Fruit fly (Drosophila melanogaster) whole organism, prepupa: ENCODE measurements around the gene cni.
A peak's percentile ranks its signal among the peaks of the same experiment; 100 is the strongest.

Experiments used
- Blimp-1 ChIP-seq: fragments of 200-800 bp; sonication (Bioruptor generic); optimal IDR thresholded peaks from 3 replicates; lab custom pipeline; 2017; ENCODE audit warnings: missing biosample characterization, missing genetic modification characterization, mild to moderate bottlenecking, moderate library complexity, missing genetic modification reagents
- CG10631 ChIP-seq: fragments of 200-800 bp; sonication (Bioruptor generic); optimal IDR thresholded peaks from 2 replicates; lab custom pipeline; 2016; ENCODE audit warnings: missing biosample characterization, missing genetic modification characterization
- CG10669 ChIP-seq: fragments of 200-800 bp; sonication (Bioruptor generic); optimal IDR thresholded peaks from 3 replicates; lab custom pipeline; 2018; ENCODE audit warnings: missing biosample characterization, mild to moderate bottlenecking, missing genetic modification characterization, moderate library complexity
- CG11294 ChIP-seq: fragments of 200-800 bp; sonication (Bioruptor generic); IDR thresholded peaks from 2 replicates; pipeline ENCODE4 v1.3.6; 2022; ENCODE audit warnings: missing biosample characterization, missing genetic modification characterization
- CG11762 ChIP-seq: fragments of 200-800 bp; sonication (Bioruptor generic); optimal IDR thresholded peaks from 3 replicates; lab custom pipeline; 2016; ENCODE audit warnings: missing biosample characterization, missing genetic modification characterization; ENCODE audit not compliant: insufficient read depth
- CG15336 ChIP-seq: fragments of 200-800 bp; sonication (Bioruptor generic); IDR thresholded peaks from 2 replicates; pipeline ENCODE4 v1.3.6; 2022; ENCODE audit warnings: missing biosample characterization, missing genetic modification characterization
- CG1621 ChIP-seq: fragments of 200-800 bp; sonication (Bioruptor generic); optimal IDR thresholded peaks from 3 replicates; lab custom pipeline; 2018; ENCODE audit warnings: missing biosample characterization, mild to moderate bottlenecking, missing genetic modification characterization
- CG16779 ChIP-seq: fragments of 200-800 bp; sonication (Bioruptor generic); optimal IDR thresholded peaks from 3 replicates; lab custom pipeline; 2017; ENCODE audit warnings: missing biosample characterization, mild to moderate bottlenecking, missing genetic modification characterization
- CG3032 ChIP-seq: fragments of 200-800 bp; optimal IDR thresholded peaks from 2 replicates; lab custom pipeline; 2019; ENCODE audit warnings: missing biosample characterization, mild to moderate bottlenecking, missing genetic modification characterization, moderate library complexity
- CG32006 ChIP-seq: fragments of 200-800 bp; sonication (Bioruptor generic); optimal IDR thresholded peaks from 3 replicates; lab custom pipeline; 2017; ENCODE audit warnings: missing biosample characterization, mild to moderate bottlenecking, missing genetic modification characterization
- CG34406 ChIP-seq: fragments of 200-800 bp; sonication (Bioruptor generic); optimal IDR thresholded peaks from 3 replicates; lab custom pipeline; 2016; ENCODE audit warnings: missing biosample characterization, missing genetic modification characterization
- CG3919 ChIP-seq: fragments of 200-800 bp; sonication (Bioruptor generic); optimal IDR thresholded peaks from 3 replicates; lab custom pipeline; 2016; ENCODE audit warnings: missing biosample characterization, missing genetic modification characterization
- CG4318 ChIP-seq: fragments of 200-800 bp; sonication (Bioruptor generic); optimal IDR thresholded peaks from 3 replicates; lab custom pipeline; 2017; ENCODE audit warnings: missing biosample characterization, mild to moderate bottlenecking, missing genetic modification characterization
- CG6163 ChIP-seq: fragments of 200-800 bp; sonication (Bioruptor generic); IDR thresholded peaks from 3 replicates; pipeline ENCODE4 v1.3.6; 2022; ENCODE audit warnings: missing biosample characterization, missing genetic modification characterization
- CG6276 ChIP-seq: fragments of 200-800 bp; sonication (Bioruptor generic); optimal IDR thresholded peaks from 2 replicates; lab custom pipeline; 2017; ENCODE audit warnings: missing biosample characterization, mild to moderate bottlenecking, missing genetic modification characterization
- CG6792 ChIP-seq: fragments of 200-800 bp; sonication (Bioruptor generic); optimal IDR thresholded peaks from 3 replicates; lab custom pipeline; 2016; ENCODE audit warnings: missing biosample characterization, missing genetic modification characterization
- CG6808 ChIP-seq: fragments of 200-800 bp; sonication (Bioruptor generic); optimal IDR thresholded peaks from 3 replicates; lab custom pipeline; 2017; ENCODE audit warnings: missing biosample characterization, missing genetic modification characterization, mild to moderate bottlenecking, moderate library complexity, missing genetic modification reagents
- CG6854 ChIP-seq: fragments of 200-800 bp; sonication (Bioruptor generic); optimal IDR thresholded peaks from 2 replicates; lab custom pipeline; 2017; ENCODE audit warnings: missing biosample characterization, mild to moderate bottlenecking, missing genetic modification characterization
- CG7368 ChIP-seq: fragments of 200-800 bp; sonication (Bioruptor generic); optimal IDR thresholded peaks from 3 replicates; lab custom pipeline; 2016; ENCODE audit warnings: missing biosample characterization, missing genetic modification characterization
- CG8119 ChIP-seq: fragments of 200-800 bp; sonication (Bioruptor generic); IDR thresholded peaks from 3 replicates; pipeline ENCODE4 v1.3.6; 2022; ENCODE audit warnings: missing biosample characterization, missing genetic modification characterization
- CG8632 ChIP-seq: fragments of 200-800 bp; sonication (Bioruptor generic); optimal IDR thresholded peaks from 3 replicates; lab custom pipeline; 2016; ENCODE audit warnings: missing biosample characterization, missing genetic modification characterization
- CG9139 ChIP-seq: fragments of 200-800 bp; sonication (Bioruptor generic); optimal IDR thresholded peaks from 3 replicates; lab custom pipeline; 2017; ENCODE audit warnings: missing biosample characterization, mild to moderate bottlenecking, missing genetic modification characterization
- Eip78C ChIP-seq: fragments of 200-800 bp; sonication (Bioruptor generic); peaks from one replicate; lab custom pipeline; 2016; ENCODE audit warnings: missing biosample characterization, missing genetic modification characterization
- Eip93F ChIP-seq: fragments of 200-800 bp; sonication (Bioruptor generic); optimal IDR thresholded peaks from 2 replicates; lab custom pipeline; 2016; ENCODE audit warnings: missing biosample characterization, mild to moderate bottlenecking, missing genetic modification characterization
- Hr38 ChIP-seq: sonication (Bioruptor generic); optimal IDR thresholded peaks from 2 replicates; lab custom pipeline; 2016; ENCODE audit warnings: missing biosample characterization, missing genetic modification characterization
- Hr39 ChIP-seq: fragments of 200-800 bp; sonication (Bioruptor generic); optimal IDR thresholded peaks from 2 replicates; lab custom pipeline; 2016; ENCODE audit warnings: missing biosample characterization, missing genetic modification characterization
- Lpt ChIP-seq: fragments of 200-800 bp; sonication (Bioruptor generic); optimal IDR thresholded peaks from 3 replicates; lab custom pipeline; 2016; ENCODE audit warnings: missing biosample characterization, missing genetic modification characterization
- Met ChIP-seq: fragments of 200-800 bp; sonication (Bioruptor generic); optimal IDR thresholded peaks from 3 replicates; lab custom pipeline; 2016; ENCODE audit warnings: missing biosample characterization, missing genetic modification characterization
- OdsH ChIP-seq: fragments of 200-800 bp; sonication (Bioruptor generic); optimal IDR thresholded peaks from 3 replicates; lab custom pipeline; 2016; ENCODE audit warnings: missing biosample characterization, missing genetic modification characterization
- Smox ChIP-seq: fragments of 200-800 bp; sonication (Bioruptor generic); optimal IDR thresholded peaks from 3 replicates; lab custom pipeline; 2016; ENCODE audit warnings: missing biosample characterization, missing genetic modification characterization
- Sox14 ChIP-seq: fragments of 200-800 bp; sonication (Bioruptor generic); optimal IDR thresholded peaks from 3 replicates; lab custom pipeline; 2016; ENCODE audit warnings: missing biosample characterization, missing genetic modification characterization
- achi ChIP-seq: fragments of 200-800 bp; sonication (Bioruptor generic); optimal IDR thresholded peaks from 3 replicates; lab custom pipeline; 2016; ENCODE audit warnings: missing biosample characterization, missing genetic modification characterization
- acj6 ChIP-seq: fragments of 200-800 bp; sonication (Bioruptor generic); optimal IDR thresholded peaks from 3 replicates; lab custom pipeline; 2016; ENCODE audit warnings: missing biosample characterization, missing genetic modification characterization
- cyc ChIP-seq: fragments of 200-800 bp; sonication (Bioruptor generic); optimal IDR thresholded peaks from 3 replicates; lab custom pipeline; 2016; ENCODE audit warnings: missing biosample characterization, missing genetic modification characterization
- dac ChIP-seq: fragments of 200-800 bp; sonication (Bioruptor generic); optimal IDR thresholded peaks from 2 replicates; lab custom pipeline; 2017; ENCODE audit warnings: missing biosample characterization, mild to moderate bottlenecking, missing genetic modification characterization
- eg ChIP-seq: fragments of 200-800 bp; sonication (Bioruptor generic); IDR thresholded peaks from 3 replicates; pipeline ENCODE4 v1.3.6; 2022; ENCODE audit warnings: missing biosample characterization, missing genetic modification characterization
- esn ChIP-seq: fragments of 200-800 bp; sonication (Bioruptor generic); optimal IDR thresholded peaks from 2 replicates; lab custom pipeline; 2016; ENCODE audit warnings: missing biosample characterization, mild to moderate bottlenecking, missing genetic modification characterization, moderate library complexity
- fd59A ChIP-seq: fragments of 200-800 bp; sonication (Bioruptor generic); optimal IDR thresholded peaks from 2 replicates; lab custom pipeline; 2017; ENCODE audit warnings: missing biosample characterization, mild to moderate bottlenecking, missing genetic modification characterization, missing genetic modification reagents
- fkh ChIP-seq: fragments of 200-800 bp; sonication (Bioruptor generic); optimal IDR thresholded peaks from 3 replicates; lab custom pipeline; 2017; ENCODE audit warnings: missing biosample characterization, mild to moderate bottlenecking, missing genetic modification characterization, moderate library complexity
- lz ChIP-seq: fragments of 200-800 bp; sonication (Bioruptor generic); optimal IDR thresholded peaks from 3 replicates; lab custom pipeline; 2016; ENCODE audit warnings: missing biosample characterization, missing genetic modification characterization
- net ChIP-seq: fragments of 200-800 bp; sonication (Bioruptor generic); optimal IDR thresholded peaks from 3 replicates; lab custom pipeline; 2016; ENCODE audit warnings: missing biosample characterization, missing genetic modification characterization
- salr ChIP-seq, 2 experiments: fragments of 200-800 bp; sonication (Bioruptor generic); optimal IDR thresholded peaks; 3 replicates each; lab custom pipeline; 2016 to 2018; ENCODE audit warnings: missing biosample characterization in 2 of 2, missing genetic modification characterization in 2 of 2, mild to moderate bottlenecking in 1 of 2
- spab ChIP-seq: fragments of 200-800 bp; sonication (Bioruptor generic); optimal IDR thresholded peaks from 2 replicates; lab custom pipeline; 2017; ENCODE audit warnings: missing biosample characterization, mild to moderate bottlenecking, missing genetic modification characterization, missing genetic modification reagents
- ss ChIP-seq, 2 experiments: fragments of 200-800 bp; sonication (Bioruptor generic); optimal IDR thresholded peaks; 2 replicates in 1 of 2; 3 replicates in 1 of 2; lab custom pipeline; 2017 to 2018; ENCODE audit warnings: mild to moderate bottlenecking in 2 of 2, missing biosample characterization in 2 of 2, missing genetic modification characterization in 2 of 2, moderate library complexity in 1 of 2
- svp ChIP-seq: fragments of 200-800 bp; sonication (Bioruptor generic); peaks from one replicate; lab custom pipeline; 2016; ENCODE audit warnings: missing biosample characterization, missing genetic modification characterization
- vri ChIP-seq: fragments of 200-800 bp; sonication (Bioruptor generic); optimal IDR thresholded peaks from 3 replicates; lab custom pipeline; 2016; ENCODE audit warnings: missing biosample characterization, mild to moderate bottlenecking, missing genetic modification characterization

Gene cni

DNA sequence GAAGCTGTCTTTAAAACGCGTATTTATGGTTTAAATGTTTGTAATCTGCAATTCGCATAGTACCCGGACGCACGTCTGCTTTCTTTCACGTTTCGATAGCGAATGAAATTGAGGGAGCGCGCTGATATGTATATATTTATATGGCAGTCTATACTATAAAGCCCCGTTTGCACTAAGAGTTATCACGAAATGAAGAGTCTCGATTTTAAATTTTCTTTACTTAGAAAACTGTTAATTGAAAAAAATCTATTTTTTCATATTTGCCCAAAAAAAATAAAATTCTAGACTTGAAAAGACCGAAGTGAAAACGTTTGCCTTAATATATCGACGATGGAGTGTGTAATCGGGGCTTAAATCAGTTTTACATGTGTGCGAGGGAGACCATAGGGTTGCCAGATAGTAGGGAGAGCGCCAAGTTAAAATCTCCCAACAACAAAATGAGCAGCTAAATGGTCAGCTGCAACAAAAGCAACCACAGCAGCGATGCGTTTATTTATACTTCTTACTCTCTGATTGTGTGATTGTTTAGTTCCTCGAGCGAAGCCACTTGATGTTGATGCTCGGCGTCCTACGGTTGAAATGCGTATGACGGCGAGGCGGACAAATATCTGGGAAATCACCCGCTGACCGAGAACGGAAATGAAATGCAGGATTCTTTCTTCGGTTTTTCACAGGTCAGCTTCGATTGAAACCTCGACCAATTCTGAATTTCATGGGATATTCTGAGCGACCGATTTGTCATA is 15.2 kb upstream of the cni start, which contains the start of gene cact (continued):
- TF ChIP-seq dac (peak; percentile 87), CG1621 (tag; lab: Kevin White, UChicago) (peak; percentile 68), cyc (GFP tag; lab: Kevin White, UChicago) (peak; percentile 94), CG6792 (peak; percentile 91), CG8632 (peak; percentile 88), lz (peak; percentile 96), CG15336 (GFP tag; lab: Robert Waterston, UW) (peak; percentile 93), Met (GFP tag; lab: Kevin White, UChicago) (peak; percentile 94), Sox14 (GFP tag; lab: Kevin White, UChicago) (peak; percentile 94), Eip93F (GFP tag; lab: Kevin White, UChicago) (peak; percentile 91), fd59A (GFP tag; lab: Kevin White, UChicago) (peak; percentile 86), Hr38 (peak; percentile 59), achi (GFP tag; lab: Kevin White, UChicago) (peak; percentile 92), salr (GFP tag; optimal IDR thresholded peaks at IDR 0.05; lab: Kevin White, UChicago) (peak; percentile 81), vri (GFP tag; lab: Kevin White, UChicago) (peak; percentile 84)

DNA sequence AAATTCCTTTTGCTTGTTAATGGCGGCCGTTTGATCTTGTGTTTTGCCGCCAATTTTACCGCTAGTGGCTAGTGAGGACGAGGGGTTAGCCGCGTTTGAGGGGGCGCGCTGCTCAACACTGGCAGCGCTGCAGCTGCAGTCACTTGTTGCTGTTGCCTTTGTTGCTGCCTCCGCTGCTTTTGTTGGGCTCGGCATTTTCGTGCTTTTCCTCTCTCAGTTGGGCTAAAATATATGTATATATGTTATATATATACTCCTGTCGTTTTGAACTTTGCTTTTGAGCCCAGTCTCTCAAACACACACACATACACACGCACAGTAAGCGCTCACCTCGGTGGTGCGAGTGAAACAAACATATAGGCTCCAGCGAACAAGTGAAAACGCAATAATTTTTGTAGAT is 14.3 kb upstream of the cni start:
- TF ChIP-seq CG11294 (GFP tag; lab: Robert Waterston, UW), result no peak
- peak; percentile 48 for TF ChIP-seq CG9139 (GFP tag; lab: Kevin White, UChicago)
- no peak for TF ChIP-seq Met (GFP tag; lab: Kevin White, UChicago)
- TF ChIP-seq CG6808 (GFP tag; lab: Kevin White, UChicago), result peak; percentile 17
- TF ChIP-seq CG8632, result no peak
- no peak for TF ChIP-seq CG8119 (GFP tag; lab: Robert Waterston, UW)
- no peak for TF ChIP-seq achi (GFP tag; lab: Kevin White, UChicago)
- TF ChIP-seq eg, result no peak
- peak; percentile 31 for TF ChIP-seq Blimp-1
- TF ChIP-seq CG32006 (GFP tag; lab: Kevin White, UChicago), result no peak
- peak; percentile 8 for TF ChIP-seq net (GFP tag; lab: Kevin White, UChicago)
- TF ChIP-seq spab (GFP tag; lab: Kevin White, UChicago), result no peak
- TF ChIP-seq CG1621 (tag; lab: Kevin White, UChicago), result no peak
- TF ChIP-seq esn (GFP tag; lab: Kevin White, UChicago), result no peak
- TF ChIP-seq CG6854 (GFP tag; lab: Kevin White, UChicago), result peak; percentile 45
- TF ChIP-seq CG10631 (GFP tag; lab: Kevin White, UChicago), result no peak
- TF ChIP-seq Eip93F (GFP tag; lab: Kevin White, UChicago), result no peak
- TF ChIP-seq CG11762 (GFP tag; lab: Kevin White, UChicago), result no peak
- no peak for TF ChIP-seq dac
- no peak for TF ChIP-seq acj6 (GFP tag; lab: Kevin White, UChicago)
- peak; percentile 76 for TF ChIP-seq Eip78C (GFP tag; lab: Kevin White, UChicago)
- TF ChIP-seq CG6276 (GFP tag; lab: Kevin White, UChicago), result peak; percentile 22
- peak; percentile 89 for TF ChIP-seq svp (GFP tag; lab: Kevin White, UChicago)
- TF ChIP-seq CG3919, result no peak
- TF ChIP-seq CG7368 (GFP tag; lab: Kevin White, UChicago), result no peak
- TF ChIP-seq vri (GFP tag; lab: Kevin White, UChicago), result peak; percentile 22
- TF ChIP-seq CG15336 (GFP tag; lab: Robert Waterston, UW), result peak; percentile 22; the same call in 1 of the 2 replicates
- TF ChIP-seq Smox, result no peak
- no peak for TF ChIP-seq Hr39 (GFP tag; lab: Kevin White, UChicago)
- TF ChIP-seq CG6163 (GFP tag; lab: Robert Waterston, UW), result peak; percentile 59; the same call in 2 of the 3 replicates
- TF ChIP-seq fkh, result no peak
- no peak for TF ChIP-seq CG34406 (GFP tag; lab: Kevin White, UChicago)
- TF ChIP-seq ss (GFP tag; optimal IDR thresholded peaks at IDR 0.05; lab: Kevin White, UChicago), result peak; percentile 49 to 70
- TF ChIP-seq CG4318 (GFP tag; lab: Kevin White, UChicago), result no peak
- TF ChIP-seq CG3032 (tag; lab: Kevin White, UChicago), result no peak
- peak; percentile 58 for TF ChIP-seq CG16779 (tag; lab: Kevin White, UChicago)
- no peak for TF ChIP-seq Lpt (GFP tag; lab: Kevin White, UChicago)
- TF ChIP-seq Sox14 (GFP tag; lab: Kevin White, UChicago), result peak; percentile 41
- TF ChIP-seq OdsH (GFP tag; lab: Kevin White, UChicago), result no peak
- TF ChIP-seq CG10669 (GFP tag; lab: Kevin White, UChicago), result no peak
- TF ChIP-seq, all 60 proteins: peak for 14
